Worm (Caenorhabditis elegans) whole organism, L1 larva: ENCODE data around the gene nstp-1.

Experiments used
- C34B4.2 ChIP-seq: sonication (generic microtip); optimal IDR thresholded peaks from 2 replicates; lab custom pipeline; 2017; ENCODE audit warnings: mild to moderate bottlenecking, missing genetic modification characterization, missing compliant biosample characterization
- dpl-1 ChIP-seq, 3 experiments: fragments of 150-350 bp in 2 of 3; sonication (generic microtip) in 1 of 3; optimal IDR thresholded peaks; 2 replicates each; lab custom pipeline; 2014 to 2017; ENCODE audit warnings: missing biosample characterization in 3 of 3, missing genetic modification characterization in 3 of 3, missing genetic modification reagents in 3 of 3
- elt-3 ChIP-seq, 6 experiments: fragments of 150-350 bp in 1 of 6; sonication (generic microtip); optimal IDR thresholded peaks; 2 replicates each; lab custom pipeline; 2017 to 2018; ENCODE audit warnings: missing biosample characterization in 6 of 6, missing genetic modification characterization in 6 of 6, inconsistent platforms in 1 of 6
- fkh-10 ChIP-seq: sonication (generic microtip); optimal IDR thresholded peaks from 2 replicates; lab custom pipeline; 2017; ENCODE audit warnings: missing biosample characterization, missing genetic modification reagents, missing genetic modification characterization
- lsy-2 ChIP-seq, 2 experiments: fragments of 150-350 bp; optimal IDR thresholded peaks; 2 replicates each; lab custom pipeline; 2014; ENCODE audit warnings: missing biosample characterization in 2 of 2, missing genetic modification characterization in 2 of 2
- nhr-237 ChIP-seq: fragments of 150-350 bp; optimal IDR thresholded peaks from 2 replicates; lab custom pipeline; 2014; ENCODE audit warnings: missing biosample characterization, missing genetic modification characterization

DNA sequence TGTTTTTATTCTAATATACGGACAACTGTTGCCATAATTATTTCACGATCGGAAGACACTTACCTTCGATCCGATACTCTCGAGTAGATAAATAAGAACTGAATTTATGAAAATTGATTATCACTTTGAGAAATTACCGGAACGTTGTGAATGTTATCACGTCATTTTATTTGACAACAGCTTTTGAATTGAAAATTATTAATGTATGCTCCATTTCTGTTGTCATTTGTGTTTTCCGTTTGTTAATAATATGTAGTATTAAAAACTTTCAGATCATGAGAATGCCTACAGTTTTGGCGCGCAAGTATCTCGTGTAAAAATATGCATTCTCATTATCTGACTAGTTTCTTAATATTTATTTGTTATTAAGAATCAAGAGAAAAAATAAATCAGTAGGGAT, 49.7 kb downstream of the nstp-1 start, which contains the start of gene C53D6.10:
- TF ChIP-seq fkh-10 (no peak), dpl-1 (GFP tag; optimal IDR thresholded peaks at IDR 0.05; lab: Kevin White, UChicago) (no peak), lsy-2 (tag; optimal IDR thresholded peaks at IDR 0.05; lab: Kevin White, UChicago) (no peak), elt-3 (tag; optimal IDR thresholded peaks at IDR 0.05; lab: Kevin White, UChicago) (no peak), nhr-237 (tag; lab: Kevin White, UChicago) (no peak), C34B4.2 (tag; lab: Kevin White, UChicago) (no peak)
